Worm (Caenorhabditis elegans): Measurements from ENCODE around the gene srx-115.

The srx-115 gene

DNA sequence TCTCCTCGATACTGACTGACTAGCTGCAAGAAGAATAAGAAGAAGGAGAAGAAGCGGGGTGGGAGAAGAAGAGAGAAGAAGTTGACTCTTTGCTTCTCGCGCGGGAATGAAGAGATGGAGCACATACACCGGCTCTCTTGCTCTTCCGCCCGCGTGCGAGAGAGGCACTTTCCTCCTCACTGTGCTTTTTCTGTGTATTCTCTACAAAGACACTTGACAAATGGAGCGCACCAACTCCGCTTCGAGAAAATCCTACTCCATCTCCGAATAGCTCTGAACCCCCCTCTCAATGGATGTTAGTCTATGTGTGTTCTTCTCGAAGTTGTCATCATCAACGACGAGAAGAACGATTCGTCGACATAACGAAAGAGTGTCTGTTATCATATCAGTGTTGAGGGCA, 12.8 kb downstream of the srx-115 start:
- TF ChIP-seq nfya-1 (tag; optimal IDR thresholded peaks at IDR 0.05), result peak; percentile 29
- TF ChIP-seq ceh-2 (tag; optimal IDR thresholded peaks at IDR 0.05), result peak; percentile 47
- TF ChIP-seq syd-9 (tag; optimal IDR thresholded peaks at IDR 0.05), result no peak
- no peak for TF ChIP-seq ceh-9 (tag; optimal IDR thresholded peaks at IDR 0.05)
- no peak for TF ChIP-seq gmeb-2 (tag; optimal IDR thresholded peaks at IDR 0.05)
- TF ChIP-seq mec-3 (tag; optimal IDR thresholded peaks at IDR 0.05; ENCODE audit: borderline replicate concordance), result no peak
- TF ChIP-seq C08G9.2 (tag; optimal IDR thresholded peaks at IDR 0.05), result no peak
- no peak for TF ChIP-seq ceh-48 (tag; optimal IDR thresholded peaks at IDR 0.05)
- TF ChIP-seq pag-3 (tag; optimal IDR thresholded peaks at IDR 0.05; ENCODE audit: borderline replicate concordance), result no peak
- TF ChIP-seq tbx-2 (tag; optimal IDR thresholded peaks at IDR 0.05), result peak; percentile 43
- no peak for TF ChIP-seq hlh-30 (tag; optimal IDR thresholded peaks at IDR 0.05; ENCODE audit: insufficient read depth)
- no peak for TF ChIP-seq pat-9 (tag; optimal IDR thresholded peaks at IDR 0.05)
- TF ChIP-seq ahr-1 (tag; optimal IDR thresholded peaks at IDR 0.05), result no peak
- no peak for TF ChIP-seq unc-3 (GFP tag; conservative IDR thresholded peaks at IDR 0.05)
- TF ChIP-seq unc-3 (tag; optimal IDR thresholded peaks at IDR 0.05), result no peak
- no peak for TF ChIP-seq pax-1 (tag; optimal IDR thresholded peaks at IDR 0.05)
- no peak for TF ChIP-seq T23F11.4 (GFP tag; optimal IDR thresholded peaks at IDR 0.05)
- TF ChIP-seq dve-1 (tag; optimal IDR thresholded peaks at IDR 0.05), result peak; percentile 2
- TF ChIP-seq elt-2 (tag; optimal IDR thresholded peaks at IDR 0.05), result peak; percentile 47
- TF ChIP-seq ceh-24 (tag; optimal IDR thresholded peaks at IDR 0.05), result no peak
- TF ChIP-seq hlh-15 (tag; optimal IDR thresholded peaks at IDR 0.05), result no peak
- no peak for TF ChIP-seq pqm-1 (tag; optimal IDR thresholded peaks at IDR 0.05)
- TF ChIP-seq ceh-6 (GFP tag; optimal IDR thresholded peaks at IDR 0.05), result no peak
- no peak for TF ChIP-seq ref-2 (tag; optimal IDR thresholded peaks at IDR 0.05)
- no peak for TF ChIP-seq elt-4 (tag; optimal IDR thresholded peaks at IDR 0.05)
- TF ChIP-seq ceh-31 (tag; optimal IDR thresholded peaks at IDR 0.05), result peak; percentile 24
- no peak for TF ChIP-seq unc-86 (tag; optimal IDR thresholded peaks at IDR 0.05)
- TF ChIP-seq lin-11 (tag; optimal IDR thresholded peaks at IDR 0.05), result no peak
- no peak for TF ChIP-seq unc-42 (tag; optimal IDR thresholded peaks at IDR 0.05)
- no peak for TF ChIP-seq ceh-30 (tag; optimal IDR thresholded peaks at IDR 0.05)
- TF ChIP-seq F13H6.1 (tag; optimal IDR thresholded peaks at IDR 0.05), result no peak
- TF ChIP-seq ttx-3 (tag; optimal IDR thresholded peaks at IDR 0.05), result no peak
- TF ChIP-seq ztf-16 (tag; optimal IDR thresholded peaks at IDR 0.05), result no peak
- peak; percentile 93 for TF ChIP-seq ceh-22 (tag; optimal IDR thresholded peaks at IDR 0.05)
- TF ChIP-seq ets-4 (tag; optimal IDR thresholded peaks at IDR 0.05), result no peak
- no peak for TF ChIP-seq tbx-7 (tag; optimal IDR thresholded peaks at IDR 0.05)
- no peak for TF ChIP-seq pros-1 (tag; optimal IDR thresholded peaks at IDR 0.05)
- TF ChIP-seq pha-4 (tag; optimal IDR thresholded peaks at IDR 0.05), result no peak
- no peak for TF ChIP-seq nhr-11 (tag; optimal IDR thresholded peaks at IDR 0.05)

DNA sequence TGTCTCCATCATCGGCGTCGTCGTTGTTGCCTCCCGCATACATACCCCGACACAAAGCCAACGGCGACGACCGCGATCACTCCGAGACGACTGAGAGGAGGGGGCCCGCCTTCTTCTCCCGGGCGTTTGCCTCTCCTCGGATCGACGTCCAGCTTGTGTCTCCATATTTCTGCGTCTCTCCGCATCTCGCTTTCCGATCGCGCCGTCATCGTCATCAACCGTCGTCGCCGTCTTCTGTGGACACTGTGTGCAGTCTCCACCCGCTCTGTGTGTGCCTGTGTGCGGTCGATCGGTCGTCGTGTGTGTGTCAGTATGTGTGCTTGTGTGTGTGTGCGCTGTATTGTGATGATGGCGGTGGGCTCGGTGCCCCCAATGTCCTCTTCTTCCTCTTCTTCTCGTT, 13.8 kb downstream of the srx-115 start:
- no peak for TF ChIP-seq pag-3 (tag; optimal IDR thresholded peaks at IDR 0.05; ENCODE audit: borderline replicate concordance)
- no peak for TF ChIP-seq odd-2 (tag; optimal IDR thresholded peaks at IDR 0.05)
- no peak for TF ChIP-seq pha-2 (tag; optimal IDR thresholded peaks at IDR 0.05)
- no peak for TF ChIP-seq pqm-1 (tag; optimal IDR thresholded peaks at IDR 0.05)
- TF ChIP-seq ceh-30 (tag; optimal IDR thresholded peaks at IDR 0.05), result peak; percentile 14
- no peak for TF ChIP-seq ama-1 (optimal IDR thresholded peaks at IDR 0.05)
- TF ChIP-seq tbx-2 (tag; optimal IDR thresholded peaks at IDR 0.05), result peak; percentile 88
- no peak for TF ChIP-seq unc-86 (tag; optimal IDR thresholded peaks at IDR 0.05)
- peak; percentile 83 for TF ChIP-seq syd-9 (tag; optimal IDR thresholded peaks at IDR 0.05)
- no peak for TF ChIP-seq nhr-11 (tag; optimal IDR thresholded peaks at IDR 0.05)
- no peak for TF ChIP-seq ceh-19 (GFP tag; optimal IDR thresholded peaks at IDR 0.05)
- TF ChIP-seq F13H6.1 (tag; optimal IDR thresholded peaks at IDR 0.05), result peak; percentile 11
- no peak for TF ChIP-seq sox-4 (tag; optimal IDR thresholded peaks at IDR 0.05)
- no peak for TF ChIP-seq hlh-15 (tag; optimal IDR thresholded peaks at IDR 0.05)
- peak; percentile 18 for TF ChIP-seq hlh-8 (tag; optimal IDR thresholded peaks at IDR 0.05)
- no peak for TF ChIP-seq K09A11.1 (tag; optimal IDR thresholded peaks at IDR 0.05; ENCODE audit: insufficient read depth)
- TF ChIP-seq npax-4 (tag; optimal IDR thresholded peaks at IDR 0.05), result no peak
- peak; percentile 53 for TF ChIP-seq ceh-2 (tag; optimal IDR thresholded peaks at IDR 0.05)
- TF ChIP-seq ceh-45 (GFP tag; IDR thresholded peaks at IDR 0.05), result no peak
- TF ChIP-seq eyg-1 (tag; optimal IDR thresholded peaks at IDR 0.05), result no peak
- TF ChIP-seq mec-3 (tag; optimal IDR thresholded peaks at IDR 0.05; ENCODE audit: borderline replicate concordance), result no peak
- TF ChIP-seq pat-9 (tag; optimal IDR thresholded peaks at IDR 0.05), result no peak
- no peak for TF ChIP-seq gmeb-2 (tag; optimal IDR thresholded peaks at IDR 0.05)
- TF ChIP-seq ceh-22 (tag; optimal IDR thresholded peaks at IDR 0.05), result no peak
- TF ChIP-seq elt-2 (tag; optimal IDR thresholded peaks at IDR 0.05), result peak; percentile 37
- no peak for TF ChIP-seq ahr-1 (tag; optimal IDR thresholded peaks at IDR 0.05)
- peak; percentile 71 for TF ChIP-seq ref-2 (tag; optimal IDR thresholded peaks at IDR 0.05)
- TF ChIP-seq elt-4 (tag; optimal IDR thresholded peaks at IDR 0.05), result no peak
- peak; percentile 41 for TF ChIP-seq hlh-13 (GFP tag; optimal IDR thresholded peaks at IDR 0.05)
- TF ChIP-seq C08G9.2 (tag; optimal IDR thresholded peaks at IDR 0.05), result peak; percentile 19
- peak; percentile 1 for TF ChIP-seq fax-1 (tag; optimal IDR thresholded peaks at IDR 0.05)
